Worm (Caenorhabditis elegans) whole organism, late embryonic: ENCODE results near the gene snrp-40.1.
A peak's percentile ranks its signal among the peaks of the same experiment; 100 is the strongest.

Experiments
- C08G9.2 ChIP-seq: sonication (generic microtip); optimal IDR thresholded peaks from 2 replicates; lab custom pipeline; 2016; ENCODE audit warnings: mild to moderate bottlenecking, missing genetic modification characterization, moderate library complexity, missing compliant biosample characterization
- C38D4.7 ChIP-seq: fragments of 200-800 bp; sonication (Bioruptor generic); optimal IDR thresholded peaks from 2 replicates; lab custom pipeline; 2018; ENCODE audit warnings: mild to moderate bottlenecking, missing genetic modification characterization, moderate library complexity, missing compliant biosample characterization
- K02D7.2 ChIP-seq: sonication (generic microtip); optimal IDR thresholded peaks from 2 replicates; lab custom pipeline; 2017; ENCODE audit warnings: mild to moderate bottlenecking, missing genetic modification characterization, missing compliant biosample characterization
- T23F11.4 ChIP-seq: fragments of 200-800 bp; sonication (Bioruptor generic); optimal IDR thresholded peaks from 2 replicates; lab custom pipeline; 2018; ENCODE audit warnings: mild to moderate bottlenecking, missing genetic modification characterization, missing compliant biosample characterization
- ahr-1 ChIP-seq: sonication (generic microtip); optimal IDR thresholded peaks from 2 replicates; lab custom pipeline; 2016; ENCODE audit warnings: missing genetic modification characterization, missing compliant biosample characterization
- ama-1 ChIP-seq: fragments of 150-350 bp; optimal IDR thresholded peaks from 2 replicates; lab custom pipeline; 2014
- ceh-14 ChIP-seq: sonication (generic microtip); optimal IDR thresholded peaks from 2 replicates; lab custom pipeline; 2016; ENCODE audit warnings: missing genotype, missing genetic modification characterization, missing compliant biosample characterization
- ceh-18 ChIP-seq: sonication (generic microtip); optimal IDR thresholded peaks from 2 replicates; lab custom pipeline; 2016; ENCODE audit warnings: missing genetic modification characterization, missing compliant biosample characterization
- ceh-19 ChIP-seq: fragments of 200-800 bp; sonication (Bioruptor generic); optimal IDR thresholded peaks from 2 replicates; lab custom pipeline; 2018; ENCODE audit warnings: mild to moderate bottlenecking, missing genetic modification characterization, missing compliant biosample characterization
- ceh-2 ChIP-seq: sonication (generic microtip); optimal IDR thresholded peaks from 2 replicates; lab custom pipeline; 2016; ENCODE audit warnings: missing genotype, missing genetic modification characterization, missing compliant biosample characterization
- ceh-22 ChIP-seq: sonication (generic microtip); optimal IDR thresholded peaks from 2 replicates; lab custom pipeline; 2017; ENCODE audit warnings: missing biosample characterization, missing genetic modification characterization
- ceh-24 ChIP-seq: sonication (generic microtip); optimal IDR thresholded peaks from 2 replicates; lab custom pipeline; 2016; ENCODE audit warnings: mild to moderate bottlenecking, missing genetic modification characterization, missing compliant biosample characterization
- ceh-30 ChIP-seq: fragments of 150-350 bp; optimal IDR thresholded peaks from 2 replicates; lab custom pipeline; 2014; ENCODE audit warnings: missing biosample characterization, missing genetic modification characterization
- ceh-31 ChIP-seq: sonication (generic microtip); optimal IDR thresholded peaks from 2 replicates; lab custom pipeline; 2016; ENCODE audit warnings: missing genetic modification characterization, missing compliant biosample characterization
- ceh-45 ChIP-seq: fragments of 200-800 bp; sonication (Bioruptor generic); IDR thresholded peaks from 2 replicates; pipeline ENCODE4 v1.3.6; 2022; ENCODE audit warnings: missing genetic modification reagents, missing genetic modification characterization, missing compliant biosample characterization
- ceh-6 ChIP-seq: fragments of 200-800 bp; sonication (Bioruptor generic); optimal IDR thresholded peaks from 2 replicates; lab custom pipeline; 2018; ENCODE audit warnings: mild to moderate bottlenecking, missing genetic modification characterization, missing compliant biosample characterization
- ceh-9 ChIP-seq: sonication (generic microtip); optimal IDR thresholded peaks from 2 replicates; lab custom pipeline; 2016; ENCODE audit warnings: mild to moderate bottlenecking, missing genetic modification characterization, inconsistent platforms, missing compliant biosample characterization
- dve-1 ChIP-seq: sonication (generic microtip); optimal IDR thresholded peaks from 2 replicates; lab custom pipeline; 2017; ENCODE audit warnings: antibody characterized with exemption, mild to moderate bottlenecking, missing genetic modification characterization, missing compliant biosample characterization
- elt-2 ChIP-seq: sonication (generic microtip); optimal IDR thresholded peaks from 2 replicates; lab custom pipeline; 2016; ENCODE audit warnings: missing genetic modification reagents, missing genetic modification characterization, missing compliant biosample characterization
- fax-1 ChIP-seq: sonication (generic microtip); optimal IDR thresholded peaks from 2 replicates; lab custom pipeline; 2016; ENCODE audit warnings: missing genotype, missing genetic modification characterization, missing compliant biosample characterization
- fkh-10 ChIP-seq: fragments of 150-350 bp; optimal IDR thresholded peaks from 2 replicates; lab custom pipeline; 2014; ENCODE audit warnings: missing biosample characterization, missing genetic modification reagents, missing genetic modification characterization
- gmeb-2 ChIP-seq: sonication (generic microtip); optimal IDR thresholded peaks from 2 replicates; lab custom pipeline; 2016; ENCODE audit warnings: missing genetic modification characterization, inconsistent platforms, missing compliant biosample characterization
- hlh-15 ChIP-seq: sonication (generic microtip); optimal IDR thresholded peaks from 2 replicates; lab custom pipeline; 2016; ENCODE audit warnings: missing genetic modification characterization, missing compliant biosample characterization
- hlh-30 ChIP-seq: sonication (generic microtip); optimal IDR thresholded peaks from 2 replicates; lab custom pipeline; 2017; ENCODE audit warnings: antibody characterized with exemption, missing genetic modification characterization, missing compliant biosample characterization; ENCODE audit not compliant: insufficient read depth
- lin-11 ChIP-seq: fragments of 200-800 bp; sonication (Bioruptor generic); optimal IDR thresholded peaks from 2 replicates; lab custom pipeline; 2018; ENCODE audit warnings: mild to moderate bottlenecking, missing genetic modification characterization, missing compliant biosample characterization
- madf-2 ChIP-seq: sonication (generic microtip); optimal IDR thresholded peaks from 2 replicates; lab custom pipeline; 2017; ENCODE audit warnings: missing genetic modification characterization, missing compliant biosample characterization
- nfya-1 ChIP-seq: sonication (generic microtip); optimal IDR thresholded peaks from 2 replicates; lab custom pipeline; 2017; ENCODE audit warnings: missing genetic modification characterization, mild to moderate bottlenecking, missing compliant biosample characterization, antibody characterized with exemption, moderate library complexity
- nhr-11 ChIP-seq: fragments of 150-350 bp; optimal IDR thresholded peaks from 2 replicates; lab custom pipeline; 2014; ENCODE audit warnings: missing biosample characterization, missing genetic modification characterization
- npax-4 ChIP-seq: sonication (generic microtip); optimal IDR thresholded peaks from 2 replicates; lab custom pipeline; 2016; ENCODE audit warnings: missing genetic modification characterization, missing compliant biosample characterization
- pag-3 ChIP-seq: sonication (generic microtip); optimal IDR thresholded peaks from 2 replicates; lab custom pipeline; 2016; ENCODE audit warnings: missing compliant biosample characterization, missing genetic modification characterization, borderline replicate concordance
- pax-1 ChIP-seq: fragments of 150-350 bp; optimal IDR thresholded peaks from 2 replicates; lab custom pipeline; 2014; ENCODE audit warnings: missing biosample characterization, missing genetic modification characterization
- pqm-1 ChIP-seq: sonication (generic microtip); optimal IDR thresholded peaks from 2 replicates; lab custom pipeline; 2016; ENCODE audit warnings: missing genetic modification characterization, missing compliant biosample characterization
- pros-1 ChIP-seq: fragments of 150-350 bp; optimal IDR thresholded peaks from 2 replicates; lab custom pipeline; 2014; ENCODE audit warnings: missing biosample characterization, missing genetic modification reagents, missing genetic modification characterization
- ref-2 ChIP-seq: sonication (generic microtip); optimal IDR thresholded peaks from 2 replicates; lab custom pipeline; 2016; ENCODE audit warnings: missing genetic modification characterization, missing compliant biosample characterization
- rnt-1 ChIP-seq: sonication (generic microtip); optimal IDR thresholded peaks from 2 replicates; lab custom pipeline; 2016; ENCODE audit warnings: missing genetic modification characterization, missing compliant biosample characterization
- tbx-7 ChIP-seq: sonication (generic microtip); optimal IDR thresholded peaks from 2 replicates; lab custom pipeline; 2016; ENCODE audit warnings: missing genotype, missing genetic modification characterization, missing compliant biosample characterization
- unc-3 ChIP-seq, 2 experiments: fragments of 200-800 bp in 1 of 2; sonication (Bioruptor generic) in 1 of 2; sonication (generic microtip) in 1 of 2; conservative IDR thresholded peaks in 1 of 2; optimal IDR thresholded peaks in 1 of 2; 2 replicates each; pipeline versions ENCODE4 v1.3.6 to Lab custom; 2016 to 2022; ENCODE audit warnings: missing compliant biosample characterization in 2 of 2, missing genetic modification characterization in 2 of 2, missing genetic modification reagents in 1 of 2
- unc-55 ChIP-seq: sonication (generic microtip); optimal IDR thresholded peaks from 2 replicates; lab custom pipeline; 2017; ENCODE audit warnings: missing biosample characterization, missing genetic modification reagents, missing genetic modification characterization
- unc-86 ChIP-seq: sonication (generic microtip); optimal IDR thresholded peaks from 2 replicates; lab custom pipeline; 2016; ENCODE audit warnings: missing genetic modification characterization, missing compliant biosample characterization
- zip-5 ChIP-seq: sonication (generic microtip); optimal IDR thresholded peaks from 2 replicates; lab custom pipeline; 2016; ENCODE audit warnings: missing genetic modification characterization, missing compliant biosample characterization
- ztf-16 ChIP-seq: sonication (generic microtip); optimal IDR thresholded peaks from 2 replicates; lab custom pipeline; 2017; ENCODE audit warnings: missing genetic modification characterization, missing compliant biosample characterization

Gene snrp-40.1

ce11 chrX:11252429-11252828 lies 47.2 kb downstream of the snrp-40.1 start (continued):
- TF ChIP-seq tbx-7 (tag; lab: Kevin White, UChicago) (no peak), ceh-18 (tag; lab: Kevin White, UChicago) (peak; percentile 53), ceh-19 (GFP tag; lab: Kevin White, UChicago) (peak; percentile 76), C38D4.7 (GFP tag; lab: Kevin White, UChicago) (peak; percentile 46), pax-1 (tag; lab: Kevin White, UChicago) (no peak), C08G9.2 (tag; lab: Kevin White, UChicago) (peak; percentile 56), fax-1 (tag; lab: Kevin White, UChicago) (peak; percentile 42), unc-3 (GFP tag; conservative IDR thresholded peaks at IDR 0.05; lab: Robert Waterston, UW) (peak; percentile 70; the same call in 1 of the 2 replicates), unc-3 (tag; optimal IDR thresholded peaks at IDR 0.05; lab: Kevin White, UChicago) (peak; percentile 24), ref-2 (tag; lab: Kevin White, UChicago) (peak; percentile 75), elt-2 (peak; percentile 74), nhr-11 (tag; lab: Kevin White, UChicago) (no peak), gmeb-2 (tag; lab: Kevin White, UChicago) (peak; percentile 46), pag-3 (tag; lab: Kevin White, UChicago) (no peak), K02D7.2 (tag; lab: Kevin White, UChicago) (peak; percentile 60), ceh-6 (peak; percentile 68), unc-86 (tag; lab: Kevin White, UChicago) (peak; percentile 30), ceh-24 (peak; percentile 5), zip-5 (peak; percentile 25), hlh-30 (tag; lab: Kevin White, UChicago) (no peak), lin-11 (tag; lab: Kevin White, UChicago) (peak; percentile 48), unc-55 (GFP tag; lab: Kevin White, UChicago) (no peak), fkh-10 (GFP tag; lab: Kevin White, UChicago) (no peak), rnt-1 (peak; percentile 31), ceh-14 (tag; lab: Kevin White, UChicago) (peak; percentile 72), pros-1 (tag; lab: Kevin White, UChicago) (no peak), hlh-15 (tag; lab: Kevin White, UChicago) (peak; percentile 55), dve-1 (tag; lab: Kevin White, UChicago) (no peak), ceh-9 (tag; lab: Kevin White, UChicago) (no peak), pqm-1 (tag; lab: Kevin White, UChicago) (no peak), ceh-2 (tag; lab: Kevin White, UChicago) (peak; percentile 50), ahr-1 (tag; lab: Kevin White, UChicago) (no peak), T23F11.4 (peak; percentile 44), madf-2 (tag; lab: Kevin White, UChicago) (peak; percentile 56), ceh-45 (GFP tag; lab: Robert Waterston, UW) (no peak), ceh-30 (no peak), nfya-1 (tag; lab: Kevin White, UChicago) (peak; percentile 20), ama-1 (lab: Kevin White, UChicago) (no peak)
- TF ChIP-seq, all 69 proteins: peak for 38

ce11 chrX:11251928-11252327 lies 47.7 kb downstream of the snrp-40.1 start:
- no peak for TF ChIP-seq ceh-22 (tag; lab: Kevin White, UChicago)
- no peak for TF ChIP-seq npax-4 (tag; lab: Kevin White, UChicago)
- no peak for TF ChIP-seq ceh-31 (tag; lab: Kevin White, UChicago)
- TF ChIP-seq ztf-16 (tag; lab: Kevin White, UChicago): no peak
- TF ChIP-seq, all 69 proteins: peak for 0
